Fruit fly (Drosophila melanogaster) S2 (cell line): ENCODE data around the gene CG3734.

Experiments used
- CG8478 ChIP-seq: fragments of >200 bp; optimal IDR thresholded peaks from 2 replicates; lab custom pipeline; 2018
- CTCF ChIP-seq, 2 experiments: fragments of >200 bp; optimal IDR thresholded peaks; 2 replicates each; lab custom pipeline; 2018

- TF ChIP-seq CTCF (optimal IDR thresholded peaks at IDR 0.05; lab: Kevin White, UChicago) (no peak), CG8478 (lab: Kevin White, UChicago) (no peak)
These were observed 37.4 kb downstream of the CG3734 start, which contains the start of gene CG3517 for dm6 chr3R:19425099-19425498.
